Worm (Caenorhabditis elegans): Measurements from ENCODE around the gene pbs-1.

DNA sequence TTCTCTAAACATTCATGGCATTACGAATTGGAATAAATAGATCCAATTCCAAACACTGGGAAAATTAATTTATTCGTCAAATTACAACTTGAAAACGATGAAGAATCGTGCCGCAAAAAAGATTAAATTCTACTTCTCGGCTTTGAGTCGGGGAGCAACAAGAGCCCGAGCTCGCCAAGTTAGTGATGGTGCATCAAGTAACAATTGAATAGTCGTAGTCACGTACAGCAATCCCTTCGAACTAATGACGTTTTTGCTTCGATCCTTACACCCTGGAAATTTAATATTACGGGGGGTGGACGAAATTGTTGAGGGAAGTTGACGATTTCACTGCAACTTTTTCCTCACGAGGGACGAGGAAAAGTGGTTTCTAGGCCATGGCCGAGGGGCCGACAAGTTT lies 17.9 kb downstream of the pbs-1 start:
- TF ChIP-seq tbx-2 (tag; optimal IDR thresholded peaks at IDR 0.05): no peak
- TF ChIP-seq elt-2 (tag; optimal IDR thresholded peaks at IDR 0.05): no peak
- TF ChIP-seq che-1 (tag; optimal IDR thresholded peaks at IDR 0.05): no peak
- TF ChIP-seq elt-4 (tag; optimal IDR thresholded peaks at IDR 0.05): no peak
- TF ChIP-seq pqm-1 (tag; optimal IDR thresholded peaks at IDR 0.05): no peak
- TF ChIP-seq madf-2 (tag; optimal IDR thresholded peaks at IDR 0.05): no peak
- no peak for TF ChIP-seq pros-1 (tag; optimal IDR thresholded peaks at IDR 0.05)
